Fruit fly (Drosophila melanogaster) whole organism, embryonic: ENCODE data around the gene CG45066.

Source experiments
- Atf3 ChIP-seq: fragments of 200-800 bp; sonication (Bioruptor generic); optimal IDR thresholded peaks from 3 replicates; lab custom pipeline; 2016; ENCODE audit warnings: missing biosample characterization, missing genetic modification characterization
- Blimp-1 ChIP-seq: fragments of 200-800 bp; sonication (Bioruptor generic); optimal IDR thresholded peaks from 3 replicates; lab custom pipeline; 2018; ENCODE audit warnings: missing biosample characterization, missing genetic modification characterization, mild to moderate bottlenecking, moderate library complexity, missing genetic modification reagents
- CG10959 ChIP-seq: fragments of 200-800 bp; sonication (Bioruptor generic); IDR thresholded peaks from 2 replicates; pipeline ENCODE4 v1.3.6; 2022; ENCODE audit warnings: missing biosample characterization, missing genetic modification characterization
- CG11398 ChIP-seq: fragments of 200-800 bp; sonication (Bioruptor generic); optimal IDR thresholded peaks from 2 replicates; lab custom pipeline; 2016; ENCODE audit warnings: missing biosample characterization, missing genetic modification characterization
- CG11696 ChIP-seq: fragments of 200-800 bp; sonication (Bioruptor generic); IDR thresholded peaks from 2 replicates; pipeline ENCODE4 v1.3.6; 2022; ENCODE audit warnings: missing biosample characterization, missing genetic modification characterization
- CG11723 ChIP-seq: fragments of 200-800 bp; sonication (Bioruptor generic); optimal IDR thresholded peaks from 2 replicates; lab custom pipeline; 2017; ENCODE audit warnings: missing biosample characterization, mild to moderate bottlenecking, missing genetic modification characterization
- CG12104 ChIP-seq: fragments of 200-800 bp; sonication (Bioruptor generic); optimal IDR thresholded peaks from 3 replicates; lab custom pipeline; 2016; ENCODE audit warnings: missing biosample characterization, missing genetic modification characterization
- CG13624 ChIP-seq: fragments of 200-800 bp; sonication (Bioruptor generic); optimal IDR thresholded peaks from 2 replicates; lab custom pipeline; 2016; ENCODE audit warnings: missing biosample characterization, missing genetic modification characterization
- CG1647 ChIP-seq: fragments of 200-800 bp; sonication (Bioruptor generic); optimal IDR thresholded peaks from 3 replicates; lab custom pipeline; 2016; ENCODE audit warnings: missing biosample characterization, missing genetic modification characterization
- CG17829 ChIP-seq: fragments of 200-800 bp; optimal IDR thresholded peaks from 2 replicates; lab custom pipeline; 2019; ENCODE audit warnings: missing biosample characterization, mild to moderate bottlenecking, missing genetic modification characterization, moderate library complexity
- CG2116 ChIP-seq: fragments of 200-800 bp; sonication (Bioruptor generic); optimal IDR thresholded peaks from 3 replicates; lab custom pipeline; 2018; ENCODE audit warnings: missing biosample characterization, mild to moderate bottlenecking, missing genetic modification characterization
- CG3065 ChIP-seq: fragments of 200-800 bp; sonication (Bioruptor generic); optimal IDR thresholded peaks from 2 replicates; lab custom pipeline; 2016; ENCODE audit warnings: missing biosample characterization, missing genetic modification characterization
- CG32772 ChIP-seq: fragments of 200-800 bp; sonication (Bioruptor generic); IDR thresholded peaks from 2 replicates; pipeline ENCODE4 v1.3.6; 2022; ENCODE audit warnings: missing biosample characterization, missing genetic modification characterization
- CG4282 ChIP-seq: fragments of 200-800 bp; sonication (Bioruptor generic); optimal IDR thresholded peaks from 2 replicates; lab custom pipeline; 2016; ENCODE audit warnings: missing biosample characterization, missing genetic modification characterization
- CG4707 ChIP-seq: fragments of 200-800 bp; sonication (Bioruptor generic); optimal IDR thresholded peaks from 2 replicates; lab custom pipeline; 2018; ENCODE audit warnings: missing biosample characterization, mild to moderate bottlenecking, missing genetic modification characterization, moderate library complexity
- CG6654 ChIP-seq: fragments of 200-800 bp; sonication (Bioruptor generic); optimal IDR thresholded peaks from 2 replicates; lab custom pipeline; 2017; ENCODE audit warnings: missing biosample characterization, mild to moderate bottlenecking, missing genetic modification characterization
- CG6765 ChIP-seq: fragments of 200-800 bp; sonication (Bioruptor generic); optimal IDR thresholded peaks from 3 replicates; lab custom pipeline; 2017; ENCODE audit warnings: missing biosample characterization, mild to moderate bottlenecking, missing genetic modification characterization
- CG7839 ChIP-seq: fragments of 200-800 bp; sonication (Bioruptor generic); optimal IDR thresholded peaks from 3 replicates; lab custom pipeline; 2018; ENCODE audit warnings: missing biosample characterization, mild to moderate bottlenecking, missing genetic modification characterization, moderate library complexity
- CG8359 ChIP-seq: fragments of 200-800 bp; sonication (Bioruptor generic); optimal IDR thresholded peaks from 2 replicates; lab custom pipeline; 2017; ENCODE audit warnings: missing biosample characterization, mild to moderate bottlenecking, missing genetic modification characterization, borderline replicate concordance
- CG8765 ChIP-seq: fragments of 200-800 bp; sonication (Bioruptor generic); IDR thresholded peaks from 2 replicates; pipeline ENCODE4 v1.3.6; 2022; ENCODE audit warnings: missing biosample characterization, missing genetic modification characterization
- CG8944 ChIP-seq: fragments of 200-800 bp; sonication (Bioruptor generic); optimal IDR thresholded peaks from 3 replicates; lab custom pipeline; 2016; ENCODE audit warnings: missing biosample characterization, missing genetic modification characterization
- CG9437 ChIP-seq: fragments of 200-800 bp; sonication (Bioruptor generic); optimal IDR thresholded peaks from 2 replicates; lab custom pipeline; 2018; ENCODE audit warnings: missing biosample characterization, mild to moderate bottlenecking, missing genetic modification characterization
- Chrac-16 ChIP-seq: fragments of 200-800 bp; sonication (Bioruptor generic); optimal IDR thresholded peaks from 3 replicates; lab custom pipeline; 2016; ENCODE audit warnings: missing biosample characterization, missing genetic modification characterization
- Doc2 ChIP-seq: fragments of 200-800 bp; sonication (Bioruptor generic); IDR thresholded peaks from 2 replicates; pipeline ENCODE4 v1.3.6; 2022; ENCODE audit warnings: missing biosample characterization, missing genetic modification characterization
- HLH3B ChIP-seq: fragments of 200-800 bp; sonication (Bioruptor generic); IDR thresholded peaks from 2 replicates; pipeline ENCODE4 v1.3.6; 2022; ENCODE audit warnings: missing biosample characterization, missing genetic modification characterization
- HLH4C ChIP-seq: fragments of 200-800 bp; sonication (Bioruptor generic); IDR thresholded peaks from 3 replicates; pipeline ENCODE4 v1.3.6; 2022; ENCODE audit warnings: missing biosample characterization, missing genetic modification characterization; ENCODE audit not compliant: partially characterized antibody
- Meics ChIP-seq: fragments of 200-800 bp; sonication (Bioruptor generic); optimal IDR thresholded peaks from 2 replicates; lab custom pipeline; 2017; ENCODE audit warnings: missing biosample characterization, mild to moderate bottlenecking, missing genetic modification characterization
- TFAM ChIP-seq: fragments of 200-800 bp; sonication (Bioruptor generic); optimal IDR thresholded peaks from 2 replicates; lab custom pipeline; 2017; ENCODE audit warnings: missing biosample characterization, missing genetic modification characterization, inconsistent platforms
- abd-A ChIP-seq: fragments of 200-800 bp; sonication (Bioruptor generic); optimal IDR thresholded peaks from 3 replicates; lab custom pipeline; 2019; ENCODE audit warnings: missing biosample characterization, mild to moderate bottlenecking, missing genetic modification characterization, moderate library complexity
- btn ChIP-seq: fragments of 200-800 bp; sonication (Bioruptor generic); optimal IDR thresholded peaks from 2 replicates; lab custom pipeline; 2016; ENCODE audit warnings: missing biosample characterization, missing genetic modification characterization
- chinmo ChIP-seq: fragments of 200-800 bp; sonication (Bioruptor generic); IDR thresholded peaks from 4 replicates; pipeline ENCODE4 v1.3.6; 2022; ENCODE audit warnings: missing biosample characterization, missing genetic modification characterization; ENCODE audit not compliant: partially characterized antibody
- dpn ChIP-seq, 2 experiments: fragments of 200-800 bp; sonication (Bioruptor generic); optimal IDR thresholded peaks; 3 replicates each; lab custom pipeline; 2016; ENCODE audit warnings: missing biosample characterization in 2 of 2, missing genetic modification characterization in 2 of 2
- emc ChIP-seq: fragments of 200-800 bp; sonication (Bioruptor generic); optimal IDR thresholded peaks from 2 replicates; lab custom pipeline; 2016; ENCODE audit warnings: missing biosample characterization, missing genetic modification characterization
- fd102C ChIP-seq: fragments of 200-800 bp; sonication (Bioruptor generic); optimal IDR thresholded peaks from 2 replicates; lab custom pipeline; 2018; ENCODE audit warnings: missing biosample characterization, mild to moderate bottlenecking, missing genetic modification characterization, moderate library complexity
- fru ChIP-seq: fragments of >200 bp; optimal IDR thresholded peaks from 2 replicates; lab custom pipeline; 2017
- grn ChIP-seq: fragments of 200-800 bp; sonication (Bioruptor generic); optimal IDR thresholded peaks from 3 replicates; lab custom pipeline; 2017; ENCODE audit warnings: missing biosample characterization, missing genetic modification characterization
- ham ChIP-seq: fragments of 200-800 bp; sonication (Bioruptor generic); IDR thresholded peaks from 2 replicates; pipeline ENCODE4 v1.3.6; 2022; ENCODE audit warnings: missing biosample characterization, missing genetic modification characterization
- ken ChIP-seq: fragments of 200-800 bp; sonication (Bioruptor generic); IDR thresholded peaks from 3 replicates; pipeline ENCODE4 v1.3.6; 2022; ENCODE audit warnings: missing biosample characterization, missing genetic modification characterization
- nerfin-2 ChIP-seq: fragments of 200-800 bp; sonication (Bioruptor generic); IDR thresholded peaks from 2 replicates; pipeline ENCODE4 v1.3.6; 2022; ENCODE audit warnings: missing biosample characterization, missing genetic modification characterization; ENCODE audit not compliant: partially characterized antibody
- nom ChIP-seq: fragments of 200-800 bp; sonication (Bioruptor generic); optimal IDR thresholded peaks from 2 replicates; lab custom pipeline; 2017; ENCODE audit warnings: missing biosample characterization, missing genetic modification characterization, mild to moderate bottlenecking, moderate library complexity, missing genetic modification reagents
- oc ChIP-seq: fragments of 200-800 bp; sonication (Bioruptor generic); optimal IDR thresholded peaks from 2 replicates; lab custom pipeline; 2018; ENCODE audit warnings: missing biosample characterization, mild to moderate bottlenecking, missing genetic modification characterization, moderate library complexity
- odd ChIP-seq: fragments of 200-800 bp; sonication (Bioruptor generic); optimal IDR thresholded peaks from 2 replicates; lab custom pipeline; 2017; ENCODE audit warnings: missing biosample characterization, mild to moderate bottlenecking, missing genetic modification characterization
- pho ChIP-seq: fragments of 200-800 bp; sonication (Bioruptor generic); optimal IDR thresholded peaks from 2 replicates; lab custom pipeline; 2016; ENCODE audit warnings: missing biosample characterization, missing genetic modification characterization
- repo ChIP-seq: fragments of 200-800 bp; sonication (Bioruptor generic); optimal IDR thresholded peaks from 2 replicates; lab custom pipeline; 2016; ENCODE audit warnings: missing biosample characterization, missing genetic modification characterization
- slou ChIP-seq: fragments of 200-800 bp; sonication (Bioruptor generic); optimal IDR thresholded peaks from 3 replicates; lab custom pipeline; 2016; ENCODE audit warnings: missing biosample characterization, missing genetic modification characterization
- tgo ChIP-seq: fragments of 200-800 bp; sonication (Bioruptor generic); IDR thresholded peaks from 3 replicates; pipeline ENCODE4 v1.3.6; 2022; ENCODE audit warnings: missing biosample characterization, missing genetic modification characterization

The CG45066 gene

dm6 chr3L:3121769-3122432, 10.9 kb upstream of the CG45066 start (continued):
- peak; percentile 32; the same call in 1 of the 2 replicates for TF ChIP-seq nerfin-2 (GFP tag; lab: Robert Waterston, UW)

DNA sequence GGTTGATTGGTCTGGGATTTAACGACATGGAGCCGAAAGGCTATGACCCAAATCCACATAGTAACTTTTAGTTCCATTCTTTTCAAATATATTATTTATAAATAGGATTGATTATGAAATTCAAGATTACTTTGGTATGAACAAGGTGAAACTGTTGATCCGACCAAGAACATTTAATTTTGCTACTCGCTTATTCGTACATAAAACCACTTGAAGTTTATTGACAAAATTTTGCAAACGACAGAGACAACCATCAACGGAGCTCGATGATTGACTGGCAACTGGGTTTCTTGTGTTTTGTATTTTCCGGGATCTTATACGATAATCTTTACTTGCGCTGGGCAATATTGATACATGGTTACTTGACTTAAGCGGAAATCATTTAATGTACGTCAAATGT, 3.3 kb upstream of the CG45066 start, which contains the start of gene CG45067:
CG45067 (minus strand) TSS at position 101 of the 400 bp plus-strand sequence.
- TF ChIP-seq CG3065 (GFP tag; lab: Kevin White, UChicago) (no peak), CG4707 (no peak), CG6765 (no peak), CG8765 (GFP tag; lab: Robert Waterston, UW) (no peak), CG13624 (GFP tag; lab: Kevin White, UChicago) (no peak), CG32772 (GFP tag; lab: Robert Waterston, UW) (no peak)

dm6 chr3L:3109417-3110090, 1.5 kb downstream of the CG45066 start:
- TF ChIP-seq CG10959 (GFP tag; lab: Robert Waterston, UW) (no peak), CG1647 (no peak), abd-A (tag; lab: Kevin White, UChicago) (no peak), CG9437 (GFP tag; lab: Kevin White, UChicago) (no peak), Meics (no peak), ken (GFP tag; lab: Robert Waterston, UW) (no peak), CG4282 (GFP tag; lab: Kevin White, UChicago) (no peak), Doc2 (GFP tag; lab: Robert Waterston, UW) (no peak), nom (GFP tag; lab: Kevin White, UChicago) (peak; percentile 35), CG12104 (GFP tag; lab: Kevin White, UChicago) (no peak), btn (no peak), HLH4C (GFP tag; lab: Robert Waterston, UW) (no peak), tgo (no peak), fd102C (GFP tag; lab: Kevin White, UChicago) (no peak), CG8359 (GFP tag; lab: Kevin White, UChicago) (no peak), grn (peak; percentile 79), CG11696 (no peak), pho (no peak), dpn (GFP tag; optimal IDR thresholded peaks at IDR 0.05; lab: Kevin White, UChicago) (no peak), ham (GFP tag; lab: Robert Waterston, UW) (no peak), emc (GFP tag; lab: Kevin White, UChicago) (no peak), Chrac-16 (GFP tag; lab: Kevin White, UChicago) (no peak), Blimp-1 (GFP tag; lab: Kevin White, UChicago) (peak; percentile 35), CG17829 (tag; lab: Kevin White, UChicago) (no peak), CG11723 (GFP tag; lab: Kevin White, UChicago) (no peak), CG6654 (no peak), TFAM (GFP tag; lab: Kevin White, UChicago) (no peak), Atf3 (GFP tag; lab: Kevin White, UChicago) (no peak), HLH3B (no peak), CG2116 (GFP tag; lab: Kevin White, UChicago) (no peak), oc (tag; lab: Kevin White, UChicago) (peak; percentile 10), fru (lab: Kevin White, UChicago) (no peak), slou (GFP tag; lab: Kevin White, UChicago) (no peak), chinmo (GFP tag; lab: Robert Waterston, UW) (0 out of 4 replicates have a peak, but pooled peaks have one; percentile 12), odd (no peak), CG11398 (GFP tag; lab: Kevin White, UChicago) (no peak), repo (GFP tag; lab: Kevin White, UChicago) (no peak), CG7839 (no peak), CG8944 (GFP tag; lab: Kevin White, UChicago) (no peak)
